Worm (Caenorhabditis elegans) whole organism, L2 larva: ENCODE results near the gene Y49F6B.6.

ENCODE experiments used
- C34F6.9 ChIP-seq: fragments of 150-350 bp; optimal IDR thresholded peaks from 2 replicates; lab custom pipeline; 2014; ENCODE audit warnings: missing biosample characterization, missing genetic modification characterization
- R02D3.7 ChIP-seq: fragments of 150-350 bp; optimal IDR thresholded peaks from 2 replicates; lab custom pipeline; 2014; ENCODE audit warnings: missing biosample characterization, missing genetic modification characterization
- Y55F3AM.14 ChIP-seq: fragments of 200-800 bp; sonication (Bioruptor generic); optimal IDR thresholded peaks from 2 replicates; lab custom pipeline; 2018; ENCODE audit warnings: mild to moderate bottlenecking, missing genetic modification characterization, missing compliant biosample characterization
- ZK546.5 ChIP-seq: sonication (generic microtip); optimal IDR thresholded peaks from 2 replicates; lab custom pipeline; 2017; ENCODE audit warnings: missing biosample characterization, missing genetic modification characterization
- alr-1 ChIP-seq: fragments of 150-350 bp; optimal IDR thresholded peaks from 2 replicates; lab custom pipeline; 2014; ENCODE audit warnings: missing biosample characterization, missing genetic modification characterization
- aly-2 ChIP-seq: fragments of 150-350 bp; optimal IDR thresholded peaks from 2 replicates; lab custom pipeline; 2014; ENCODE audit warnings: missing biosample characterization, missing genetic modification characterization
- ama-1 ChIP-seq: fragments of 150-350 bp; optimal IDR thresholded peaks from 2 replicates; lab custom pipeline; 2018; ENCODE audit warnings: inconsistent platforms
- ceh-16 ChIP-seq: fragments of 150-350 bp; optimal IDR thresholded peaks from 2 replicates; lab custom pipeline; 2014; ENCODE audit warnings: missing biosample characterization, missing genetic modification characterization
- ceh-82 ChIP-seq: fragments of 150-350 bp; optimal IDR thresholded peaks from 2 replicates; lab custom pipeline; 2014; ENCODE audit warnings: missing biosample characterization, missing genetic modification characterization
- crh-2 ChIP-seq: sonication (generic microtip); optimal IDR thresholded peaks from 2 replicates; lab custom pipeline; 2017; ENCODE audit warnings: missing biosample characterization, missing genetic modification characterization
- egl-27 ChIP-seq: sonication (generic microtip); optimal IDR thresholded peaks from 3 replicates; lab custom pipeline; 2017; ENCODE audit warnings: missing biosample characterization, missing genetic modification reagents, missing genetic modification characterization
- elt-3 ChIP-seq: sonication (generic microtip); optimal IDR thresholded peaks from 2 replicates; lab custom pipeline; 2017; ENCODE audit warnings: missing biosample characterization, missing genetic modification characterization
- fos-1 ChIP-seq: fragments of 150-350 bp; optimal IDR thresholded peaks from 2 replicates; lab custom pipeline; 2014; ENCODE audit warnings: missing biosample characterization, missing genetic modification characterization
- lin-11 ChIP-seq: fragments of 150-350 bp; sonication (generic microtip); optimal IDR thresholded peaks from 2 replicates; lab custom pipeline; 2014; ENCODE audit warnings: missing biosample characterization, missing genetic modification characterization, inconsistent platforms, mixed read lengths
- lsy-2 ChIP-seq, 2 experiments: fragments of 150-350 bp in 1 of 2; sonication (generic microtip) in 1 of 2; optimal IDR thresholded peaks; 2 replicates each; lab custom pipeline; 2014 to 2017; ENCODE audit warnings: missing biosample characterization in 2 of 2, missing genetic modification characterization in 2 of 2
- mab-5 ChIP-seq: fragments of 150-350 bp; optimal IDR thresholded peaks from 2 replicates; lab custom pipeline; 2014; ENCODE audit warnings: missing biosample characterization, missing genetic modification characterization
- mbf-1 ChIP-seq: sonication (generic microtip); optimal IDR thresholded peaks from 2 replicates; lab custom pipeline; 2017; ENCODE audit warnings: missing biosample characterization, missing genetic modification characterization
- mdl-1 ChIP-seq, 2 experiments: fragments of 150-350 bp in 1 of 2; sonication (generic microtip) in 1 of 2; optimal IDR thresholded peaks; 2 replicates each; lab custom pipeline; 2017; ENCODE audit warnings: missing biosample characterization in 2 of 2, missing genetic modification characterization in 2 of 2
- nhr-10 ChIP-seq: sonication (generic microtip); optimal IDR thresholded peaks from 2 replicates; lab custom pipeline; 2017; ENCODE audit warnings: missing biosample characterization, missing genetic modification characterization
- nhr-11 ChIP-seq: fragments of 150-350 bp; optimal IDR thresholded peaks from 2 replicates; lab custom pipeline; 2014; ENCODE audit warnings: missing biosample characterization, missing genetic modification characterization
- nhr-12 ChIP-seq: fragments of 150-350 bp; optimal IDR thresholded peaks from 2 replicates; lab custom pipeline; 2014; ENCODE audit warnings: missing biosample characterization, missing genetic modification characterization
- nhr-129 ChIP-seq: fragments of 150-350 bp; optimal IDR thresholded peaks from 2 replicates; lab custom pipeline; 2014; ENCODE audit warnings: missing biosample characterization, missing genetic modification characterization
- nhr-21 ChIP-seq: fragments of 150-350 bp; optimal IDR thresholded peaks from 2 replicates; lab custom pipeline; 2014; ENCODE audit warnings: missing biosample characterization, missing genetic modification characterization
- nhr-237 ChIP-seq: fragments of 150-350 bp; optimal IDR thresholded peaks from 2 replicates; lab custom pipeline; 2014; ENCODE audit warnings: missing biosample characterization, missing genetic modification characterization
- nhr-25 ChIP-seq: fragments of 150-350 bp; sonication (generic microtip); optimal IDR thresholded peaks from 3 replicates; lab custom pipeline; 2014; ENCODE audit warnings: missing biosample characterization, missing genetic modification characterization
- nhr-6 ChIP-seq: fragments of 150-350 bp; optimal IDR thresholded peaks from 2 replicates; lab custom pipeline; 2014; ENCODE audit warnings: missing biosample characterization, missing genetic modification characterization
- nhr-77 ChIP-seq: fragments of 150-350 bp; optimal IDR thresholded peaks from 2 replicates; lab custom pipeline; 2014; ENCODE audit warnings: missing biosample characterization, missing genetic modification characterization
- sma-3 ChIP-seq: sonication (generic microtip); optimal IDR thresholded peaks from 2 replicates; lab custom pipeline; 2016; ENCODE audit warnings: missing genetic modification reagents, missing genetic modification characterization, missing compliant biosample characterization
- sma-9 ChIP-seq, 2 experiments: fragments of 150-350 bp in 1 of 2; sonication (generic microtip) in 1 of 2; optimal IDR thresholded peaks; 2 replicates each; lab custom pipeline; 2014 to 2016; ENCODE audit warnings: missing genetic modification characterization in 2 of 2, mild to moderate bottlenecking in 1 of 2, missing biosample characterization in 1 of 2, missing compliant biosample characterization in 1 of 2, missing genetic modification reagents in 1 of 2, moderate library complexity in 1 of 2
- snpc-4 ChIP-seq: fragments of 150-350 bp; optimal IDR thresholded peaks from 2 replicates; lab custom pipeline; 2014; ENCODE audit warnings: missing biosample characterization, missing genetic modification characterization
- unc-39 ChIP-seq: fragments of 150-350 bp; optimal IDR thresholded peaks from 2 replicates; lab custom pipeline; 2014; ENCODE audit warnings: missing biosample characterization, missing genetic modification characterization
- unc-55 ChIP-seq: fragments of 150-350 bp; sonication (generic microtip); optimal IDR thresholded peaks from 3 replicates; lab custom pipeline; 2014; ENCODE audit warnings: missing biosample characterization, missing genetic modification reagents, missing genetic modification characterization
- zag-1 ChIP-seq: fragments of 150-350 bp; optimal IDR thresholded peaks from 2 replicates; lab custom pipeline; 2014; ENCODE audit warnings: missing biosample characterization, missing genetic modification characterization
- ztf-4 ChIP-seq: fragments of 150-350 bp; optimal IDR thresholded peaks from 2 replicates; lab custom pipeline; 2014; ENCODE audit warnings: missing biosample characterization, missing genetic modification characterization

Y49F6B.6 gene

DNA sequence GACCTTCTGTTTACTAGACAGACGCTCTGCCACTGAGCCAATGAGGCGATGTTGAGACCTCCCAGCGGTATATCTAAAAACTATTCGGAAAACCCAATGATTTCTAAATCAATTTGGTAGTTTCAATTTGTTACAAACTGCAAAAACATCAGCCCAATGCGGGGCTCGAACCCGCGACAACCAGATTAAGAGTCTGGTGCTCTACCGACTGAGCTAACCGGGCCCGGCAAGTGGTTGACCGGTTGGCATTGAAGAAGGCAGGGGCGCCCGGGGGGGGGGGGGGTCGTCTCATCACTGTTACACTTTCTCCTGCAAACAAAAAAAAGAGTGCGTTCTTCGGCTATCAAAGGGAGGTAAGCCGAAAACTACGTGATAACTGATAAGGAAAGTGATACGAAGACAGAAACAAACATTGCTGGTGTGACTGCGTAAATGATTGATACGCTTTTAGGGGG lies 33.6 kb upstream of the Y49F6B.6 start (continued):
- TF ChIP-seq alr-1 (no peak), nhr-129 (tag; lab: Kevin White, UChicago) (peak; percentile 12)

DNA sequence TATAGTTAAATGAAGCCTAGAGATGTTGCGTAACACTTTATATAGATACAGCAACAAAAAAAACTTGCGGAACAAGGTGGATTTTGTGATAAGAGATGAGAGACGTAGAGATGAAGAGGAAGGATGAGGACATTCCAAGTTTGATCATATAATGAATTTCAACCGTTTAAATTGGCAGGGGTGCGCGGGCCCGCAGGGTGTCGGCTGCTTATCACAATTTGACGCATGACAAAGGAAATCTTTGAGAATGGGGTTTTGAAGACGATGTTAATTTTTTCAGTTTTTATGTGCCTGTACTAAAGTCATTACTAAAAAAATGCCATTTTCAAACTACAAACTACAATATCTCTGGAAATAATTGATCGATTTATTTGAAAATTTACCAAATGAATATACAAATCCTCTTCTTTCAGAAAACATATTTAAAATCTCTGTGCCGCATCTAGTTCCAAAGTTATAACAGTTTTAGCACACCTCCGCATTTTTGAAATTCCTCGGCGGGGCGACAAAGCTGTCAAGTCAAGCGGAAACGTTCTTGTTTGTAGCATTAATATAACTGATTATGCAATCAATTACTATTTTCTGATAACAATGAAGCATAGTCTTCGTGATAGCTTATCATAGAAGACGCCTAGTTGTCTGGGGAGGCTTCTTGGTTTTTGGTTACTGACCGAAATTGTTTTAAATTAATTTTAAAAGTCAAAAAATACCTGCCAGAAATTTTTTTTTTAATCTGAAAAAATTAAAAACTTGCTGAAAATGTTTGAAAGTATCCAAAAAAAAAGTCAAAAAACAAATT lies 32.9 kb upstream of the Y49F6B.6 start:
- no peak for TF ChIP-seq unc-39 (tag; lab: Kevin White, UChicago)
- TF ChIP-seq fos-1 (tag; lab: Kevin White, UChicago): peak; percentile 72
- TF ChIP-seq mbf-1 (tag; lab: Kevin White, UChicago): no peak
- TF ChIP-seq nhr-11 (tag; lab: Kevin White, UChicago): no peak
- no peak for TF ChIP-seq ceh-82
- no peak for TF ChIP-seq mab-5 (tag; lab: Kevin White, UChicago)
- no peak for TF ChIP-seq alr-1
- TF ChIP-seq sma-9 (GFP tag; optimal IDR thresholded peaks at IDR 0.05; lab: Kevin White, UChicago): peak; percentile 90
- TF ChIP-seq sma-9 (tag; optimal IDR thresholded peaks at IDR 0.05; lab: Kevin White, UChicago): no peak
- no peak for TF ChIP-seq unc-55
- no peak for TF ChIP-seq egl-27
- peak; percentile 59 for TF ChIP-seq snpc-4 (tag; lab: Kevin White, UChicago)
- TF ChIP-seq sma-3 (GFP tag; lab: Kevin White, UChicago): peak; percentile 66
- TF ChIP-seq nhr-6 (tag; lab: Kevin White, UChicago): no peak
- TF ChIP-seq, all 48 proteins: peak for 4

DNA sequence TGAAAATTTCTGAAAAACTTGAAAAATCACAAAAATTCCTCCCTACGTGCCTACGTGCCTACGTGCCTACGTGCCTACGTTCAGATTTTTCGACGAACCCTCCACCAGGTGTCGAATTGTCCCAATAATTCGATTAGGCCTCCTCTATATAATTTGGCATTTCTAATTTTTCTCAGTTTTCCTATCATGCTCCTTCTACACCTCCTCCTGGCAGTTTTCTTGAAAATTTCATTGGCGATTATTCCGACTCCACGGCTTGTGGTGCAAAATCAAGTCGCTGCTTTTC lies 32.3 kb upstream of the Y49F6B.6 start, which contains the start of gene C16C8.17:
TSS of gene C16C8.17 (plus strand) at position 187 of the 286 bp plus-strand sequence.
- TF ChIP-seq nhr-10 (tag; lab: Kevin White, UChicago) (no peak), egl-27 (no peak), C34F6.9 (tag; lab: Kevin White, UChicago) (no peak), nhr-12 (tag; lab: Kevin White, UChicago) (no peak)

DNA sequence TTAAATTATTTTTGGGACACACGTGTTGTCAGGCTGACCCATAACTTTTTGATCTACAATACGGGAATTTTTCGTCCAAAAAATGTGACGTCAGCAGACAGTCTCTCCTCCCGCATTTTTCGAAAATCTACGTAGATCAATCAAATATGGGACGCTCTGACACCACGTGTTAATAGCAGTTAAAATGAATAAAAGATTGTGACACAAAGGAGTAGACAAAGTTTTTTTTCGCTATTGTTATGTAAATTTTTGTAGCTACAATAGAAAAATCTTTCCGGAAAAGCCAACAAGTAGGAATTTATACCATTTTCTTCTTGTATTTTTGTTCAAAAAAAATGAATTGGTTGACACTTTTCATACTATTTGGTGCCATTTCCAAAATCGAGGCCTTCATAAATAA lies 31.5 kb upstream of the Y49F6B.6 start, which contains the start of gene C16C8.27:
TSS of gene C16C8.27 (plus strand) at position 301 of the 400 bp plus-strand sequence.
- no peak for TF ChIP-seq R02D3.7 (tag; lab: Kevin White, UChicago)
- no peak for TF ChIP-seq elt-3 (tag; lab: Kevin White, UChicago)
- TF ChIP-seq nhr-21 (tag; lab: Kevin White, UChicago): no peak
- TF ChIP-seq mab-5 (tag; lab: Kevin White, UChicago): no peak
- TF ChIP-seq unc-39 (tag; lab: Kevin White, UChicago): no peak
- TF ChIP-seq nhr-11 (tag; lab: Kevin White, UChicago): no peak
- no peak for TF ChIP-seq nhr-237 (tag; lab: Kevin White, UChicago)
- no peak for TF ChIP-seq zag-1 (tag; lab: Kevin White, UChicago)
- TF ChIP-seq lsy-2 (tag; optimal IDR thresholded peaks at IDR 0.05; lab: Kevin White, UChicago): no peak
- TF ChIP-seq crh-2 (tag; lab: Kevin White, UChicago): no peak

DNA sequence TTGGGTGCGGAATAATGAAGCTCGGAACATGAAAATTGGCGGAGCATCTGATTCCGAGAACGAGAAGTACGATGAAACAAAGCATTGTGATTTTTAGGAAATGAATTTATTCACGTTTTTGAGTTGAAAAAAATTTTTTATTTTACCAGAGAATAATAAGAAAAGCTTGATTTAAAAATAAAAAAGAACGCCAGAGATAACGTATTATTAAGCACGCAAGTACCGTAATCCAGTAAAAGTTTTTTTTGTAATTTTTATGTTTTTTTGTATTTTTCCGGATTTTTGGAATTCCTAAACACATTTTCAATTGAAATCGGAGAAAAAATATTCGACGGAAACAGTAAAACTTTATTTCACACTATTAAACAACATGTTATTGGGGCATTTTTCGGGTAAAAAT lies 29.8 kb upstream of the Y49F6B.6 start, which contains the start of gene C16C8.22:
TSS of gene C16C8.22 (minus strand) at position 101 of the 400 bp plus-strand sequence.
- TF ChIP-seq aly-2: no peak
- TF ChIP-seq lin-11: no peak
- TF ChIP-seq ZK546.5 (tag; lab: Kevin White, UChicago): no peak
- no peak for TF ChIP-seq sma-3 (GFP tag; lab: Kevin White, UChicago)

DNA sequence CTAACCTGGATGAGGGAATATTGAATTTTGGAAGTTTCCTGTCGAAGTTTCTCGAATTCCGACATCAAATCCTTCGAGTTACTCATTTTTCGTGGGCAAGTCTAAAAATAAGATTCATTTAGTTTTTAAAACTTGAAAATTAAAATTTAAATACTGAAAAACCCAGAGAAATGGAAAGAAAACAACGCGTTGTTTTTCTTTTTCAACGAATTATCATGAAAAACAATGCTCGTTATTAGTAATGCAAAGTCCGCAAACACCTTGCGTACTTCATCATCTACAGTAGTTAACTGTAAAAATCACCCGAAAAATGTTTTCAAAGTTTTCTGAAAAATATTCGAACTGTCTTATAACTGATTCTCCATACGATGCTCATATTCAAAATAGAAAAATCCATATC lies 28.6 kb upstream of the Y49F6B.6 start, which contains the start of gene C16C8.4:
TSS of gene C16C8.4 (minus strand) at position 101 of the 400 bp plus-strand sequence.
- no peak for TF ChIP-seq ama-1 (lab: Kevin White, UChicago)
- no peak for TF ChIP-seq sma-3 (GFP tag; lab: Kevin White, UChicago)
- no peak for TF ChIP-seq nhr-10 (tag; lab: Kevin White, UChicago)
- TF ChIP-seq nhr-25 (tag; lab: Kevin White, UChicago): no peak
- no peak for TF ChIP-seq nhr-237 (tag; lab: Kevin White, UChicago)
- TF ChIP-seq ztf-4 (tag; lab: Kevin White, UChicago): no peak
- TF ChIP-seq ceh-16 (tag; lab: Kevin White, UChicago): no peak
- TF ChIP-seq ZK546.5 (tag; lab: Kevin White, UChicago): no peak
- TF ChIP-seq lsy-2 (tag; optimal IDR thresholded peaks at IDR 0.05; lab: Kevin White, UChicago): no peak
- no peak for TF ChIP-seq nhr-129 (tag; lab: Kevin White, UChicago)
- no peak for TF ChIP-seq unc-55
- TF ChIP-seq Y55F3AM.14 (GFP tag; lab: Kevin White, UChicago): no peak
- TF ChIP-seq nhr-77 (tag; lab: Kevin White, UChicago): no peak
- TF ChIP-seq R02D3.7 (tag; lab: Kevin White, UChicago): no peak
- no peak for TF ChIP-seq mdl-1 (tag; optimal IDR thresholded peaks at IDR 0.05; lab: Kevin White, UChicago)
